Worm (Caenorhabditis elegans): ENCODE data around the gene ZC443.2.

- TF ChIP-seq ama-1 (optimal IDR thresholded peaks at IDR 0.05), result no peak
- no peak for TF ChIP-seq tra-4 (tag; optimal IDR thresholded peaks at IDR 0.05)
- no peak for TF ChIP-seq ceh-13 (GFP tag; optimal IDR thresholded peaks at IDR 0.05)
- no peak for TF ChIP-seq scrt-1 (GFP tag; IDR thresholded peaks at IDR 0.05)
- TF ChIP-seq flt-1 (GFP tag; IDR thresholded peaks at IDR 0.05), result no peak
- TF ChIP-seq ets-7 (tag; optimal IDR thresholded peaks at IDR 0.05), result no peak
- TF ChIP-seq pes-1 (GFP tag; IDR thresholded peaks at IDR 0.05), result no peak
- no peak for TF ChIP-seq ceh-36 (tag; optimal IDR thresholded peaks at IDR 0.05)
- no peak for TF ChIP-seq tbx-11 (GFP tag; IDR thresholded peaks at IDR 0.05)
- no peak for TF ChIP-seq tbx-37 (GFP tag; conservative IDR thresholded peaks at IDR 0.05)
Observed at ce11 chrV:12854766-12855165, 43.8 kb upstream of the ZC443.2 start, which contains the start of gene C44H9.7.
